Worm (Caenorhabditis elegans) whole organism, early embryonic: ENCODE results near the gene F13D12.5.

ENCODE experiments used
- B0310.2 ChIP-seq: sonication (generic microtip); optimal IDR thresholded peaks from 2 replicates; lab custom pipeline; 2016; ENCODE audit warnings: mild to moderate bottlenecking, missing genetic modification characterization, missing compliant biosample characterization
- F13C5.2 ChIP-seq: sonication (generic microtip); optimal IDR thresholded peaks from 2 replicates; lab custom pipeline; 2017; ENCODE audit warnings: mild to moderate bottlenecking, missing genetic modification characterization, inconsistent platforms, missing compliant biosample characterization
- aly-1 ChIP-seq: sonication (generic microtip); optimal IDR thresholded peaks from 2 replicates; lab custom pipeline; 2016; ENCODE audit warnings: missing genetic modification characterization, missing compliant biosample characterization
- ama-1 ChIP-seq: fragments of 150-350 bp; optimal IDR thresholded peaks from 2 replicates; lab custom pipeline; 2014
- ceh-13 ChIP-seq: fragments of 200-800 bp; sonication (Bioruptor generic); optimal IDR thresholded peaks from 2 replicates; lab custom pipeline; 2018; ENCODE audit warnings: mild to moderate bottlenecking, missing genetic modification characterization, missing compliant biosample characterization
- ceh-36 ChIP-seq: sonication (generic microtip); optimal IDR thresholded peaks from 2 replicates; lab custom pipeline; 2016; ENCODE audit warnings: missing genetic modification characterization, inconsistent platforms, missing compliant biosample characterization
- ets-7 ChIP-seq: sonication (generic microtip); optimal IDR thresholded peaks from 2 replicates; lab custom pipeline; 2016; ENCODE audit warnings: missing genotype, missing genetic modification characterization, missing compliant biosample characterization
- flt-1 ChIP-seq: fragments of 200-800 bp; sonication (Bioruptor generic); IDR thresholded peaks from 2 replicates; pipeline ENCODE4 v1.3.6; 2022; ENCODE audit warnings: missing genetic modification characterization, missing compliant biosample characterization
- hmbx-1 ChIP-seq: sonication (generic microtip); optimal IDR thresholded peaks from 2 replicates; lab custom pipeline; 2016; ENCODE audit warnings: mild to moderate bottlenecking, missing genetic modification characterization, missing compliant biosample characterization
- hmg-4 ChIP-seq: fragments of 200-800 bp; sonication (Bioruptor generic); optimal IDR thresholded peaks from 2 replicates; lab custom pipeline; 2018; ENCODE audit warnings: mild to moderate bottlenecking, missing genetic modification characterization, missing compliant biosample characterization
- hnd-1 ChIP-seq: sonication (generic microtip); optimal IDR thresholded peaks from 2 replicates; lab custom pipeline; 2016; ENCODE audit warnings: missing genetic modification characterization, missing compliant biosample characterization
- pes-1 ChIP-seq: fragments of 200-800 bp; sonication (Bioruptor generic); IDR thresholded peaks from 2 replicates; pipeline ENCODE4 v1.3.6; 2022; ENCODE audit warnings: missing genetic modification reagents, missing genetic modification characterization, missing compliant biosample characterization
- scrt-1 ChIP-seq: fragments of 200-800 bp; sonication (Bioruptor generic); IDR thresholded peaks from 2 replicates; pipeline ENCODE4 v1.3.6; 2022; ENCODE audit warnings: missing genetic modification characterization, missing compliant biosample characterization
- sea-1 ChIP-seq: fragments of 200-800 bp; sonication (Bioruptor generic); conservative IDR thresholded peaks from 2 replicates; pipeline ENCODE4 v1.3.6; 2022; ENCODE audit warnings: missing genetic modification characterization, missing compliant biosample characterization
- tbx-11 ChIP-seq: fragments of 200-800 bp; sonication (Bioruptor generic); IDR thresholded peaks from 2 replicates; pipeline ENCODE4 v1.3.6; 2022; ENCODE audit warnings: missing genetic modification characterization, missing compliant biosample characterization
- tbx-37 ChIP-seq: fragments of 200-800 bp; sonication (Bioruptor generic); conservative IDR thresholded peaks from 2 replicates; pipeline ENCODE4 v1.3.6; 2022; ENCODE audit warnings: missing genetic modification reagents, missing genetic modification characterization, missing compliant biosample characterization
- tra-4 ChIP-seq: sonication (generic microtip); optimal IDR thresholded peaks from 2 replicates; lab custom pipeline; 2017; ENCODE audit warnings: missing genetic modification characterization, missing compliant biosample characterization

The F13D12.5 gene

ce11 chrII:11709464-11709863 is 17.1 kb upstream of the F13D12.5 start, which contains the start of gene fcmt-1:
Gene fcmt-1 (minus strand): TSS chrII:11709564.
- no peak for TF ChIP-seq tbx-11
- TF ChIP-seq hmbx-1 (tag; lab: Kevin White, UChicago) = no peak

- TF ChIP-seq hnd-1 (tag; lab: Kevin White, UChicago) (no peak), ceh-13 (GFP tag; lab: Kevin White, UChicago) (no peak), hmbx-1 (tag; lab: Kevin White, UChicago) (no peak), tbx-11 (no peak), tra-4 (tag; lab: Kevin White, UChicago) (no peak), ceh-36 (no peak), flt-1 (GFP tag; lab: Robert Waterston, UW) (no peak), ama-1 (lab: Kevin White, UChicago) (no peak), ets-7 (no peak), pes-1 (GFP tag; lab: Robert Waterston, UW) (no peak), F13C5.2 (tag; lab: Kevin White, UChicago) (no peak)
Measured at ce11 chrII:11710771-11711170, 15.8 kb upstream of the F13D12.5 start.

DNA sequence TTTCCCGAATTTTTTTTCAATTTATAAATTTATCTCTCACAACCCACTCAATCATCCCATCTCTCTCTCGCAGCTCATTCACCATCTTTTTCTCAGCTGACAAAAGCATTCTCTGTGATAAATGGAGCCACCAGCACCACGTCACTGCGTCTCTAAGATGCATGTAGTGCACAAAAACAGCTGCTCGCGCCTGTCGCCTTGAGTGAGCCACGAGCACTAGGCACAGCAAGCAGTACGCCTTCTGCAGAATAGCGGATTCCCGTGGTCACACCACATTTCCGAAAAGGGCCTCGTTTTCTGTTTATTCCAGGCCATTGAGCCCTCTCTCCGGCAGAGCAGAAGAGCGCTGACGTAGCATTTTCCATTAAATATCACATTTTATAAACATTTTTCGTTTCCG is 13.0 kb upstream of the F13D12.5 start, which contains the start of gene F13D12.10:
F13D12.10 (plus strand) TSS at position 231 of the 400 bp plus-strand sequence.
- TF ChIP-seq tbx-37 (GFP tag; lab: Robert Waterston, UW) (no peak), sea-1 (GFP tag; lab: Robert Waterston, UW) (no peak), pes-1 (GFP tag; lab: Robert Waterston, UW) (no peak), hnd-1 (tag; lab: Kevin White, UChicago) (no peak), ets-7 (no peak), hmbx-1 (tag; lab: Kevin White, UChicago) (no peak), F13C5.2 (tag; lab: Kevin White, UChicago) (no peak), scrt-1 (GFP tag; lab: Robert Waterston, UW) (no peak), flt-1 (GFP tag; lab: Robert Waterston, UW) (no peak), ama-1 (lab: Kevin White, UChicago) (no peak), B0310.2 (tag; lab: Kevin White, UChicago) (no peak), hmg-4 (GFP tag; lab: Kevin White, UChicago) (no peak), aly-1 (tag; lab: Kevin White, UChicago) (no peak), ceh-13 (GFP tag; lab: Kevin White, UChicago) (no peak), ceh-36 (no peak), tra-4 (tag; lab: Kevin White, UChicago) (no peak)

DNA sequence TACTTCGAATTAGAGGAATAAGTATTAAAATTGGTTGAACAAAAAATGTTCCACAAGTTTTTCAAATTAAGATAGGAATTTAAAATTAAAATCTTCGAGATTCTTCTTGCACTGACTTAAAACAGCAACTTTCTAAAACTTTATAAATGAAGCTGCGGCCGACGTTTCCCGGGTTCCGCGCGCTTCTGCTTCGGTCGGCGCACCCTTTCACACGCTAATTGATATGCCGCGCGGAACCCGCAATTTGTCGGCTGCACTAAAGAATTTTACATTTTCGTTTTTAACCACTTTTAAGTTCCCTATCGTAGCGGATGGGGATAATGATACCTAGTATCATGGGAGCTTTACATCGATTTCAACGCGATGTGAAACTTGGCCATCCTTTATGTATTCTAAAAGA is 11.9 kb upstream of the F13D12.5 start:
- TF ChIP-seq ceh-36 = no peak
- no peak for TF ChIP-seq hnd-1 (tag; lab: Kevin White, UChicago)
- TF ChIP-seq tra-4 (tag; lab: Kevin White, UChicago) = no peak
- TF ChIP-seq ets-7 = no peak
- no peak for TF ChIP-seq hmbx-1 (tag; lab: Kevin White, UChicago)
- no peak for TF ChIP-seq flt-1 (GFP tag; lab: Robert Waterston, UW)
- no peak for TF ChIP-seq B0310.2 (tag; lab: Kevin White, UChicago)
- TF ChIP-seq sea-1 (GFP tag; lab: Robert Waterston, UW) = no peak
- no peak for TF ChIP-seq hmg-4 (GFP tag; lab: Kevin White, UChicago)
- TF ChIP-seq scrt-1 (GFP tag; lab: Robert Waterston, UW) = no peak
- TF ChIP-seq ceh-13 (GFP tag; lab: Kevin White, UChicago) = no peak

ce11 chrII:11719533-11719932 is 7.1 kb upstream of the F13D12.5 start:
- TF ChIP-seq ets-7 (no peak), aly-1 (tag; lab: Kevin White, UChicago) (no peak), tbx-37 (GFP tag; lab: Robert Waterston, UW) (no peak), hmg-4 (GFP tag; lab: Kevin White, UChicago) (no peak), ceh-13 (GFP tag; lab: Kevin White, UChicago) (no peak), scrt-1 (GFP tag; lab: Robert Waterston, UW) (no peak), hnd-1 (tag; lab: Kevin White, UChicago) (no peak), B0310.2 (tag; lab: Kevin White, UChicago) (no peak), pes-1 (GFP tag; lab: Robert Waterston, UW) (no peak), sea-1 (GFP tag; lab: Robert Waterston, UW) (no peak), ceh-36 (no peak), F13C5.2 (tag; lab: Kevin White, UChicago) (no peak)

DNA sequence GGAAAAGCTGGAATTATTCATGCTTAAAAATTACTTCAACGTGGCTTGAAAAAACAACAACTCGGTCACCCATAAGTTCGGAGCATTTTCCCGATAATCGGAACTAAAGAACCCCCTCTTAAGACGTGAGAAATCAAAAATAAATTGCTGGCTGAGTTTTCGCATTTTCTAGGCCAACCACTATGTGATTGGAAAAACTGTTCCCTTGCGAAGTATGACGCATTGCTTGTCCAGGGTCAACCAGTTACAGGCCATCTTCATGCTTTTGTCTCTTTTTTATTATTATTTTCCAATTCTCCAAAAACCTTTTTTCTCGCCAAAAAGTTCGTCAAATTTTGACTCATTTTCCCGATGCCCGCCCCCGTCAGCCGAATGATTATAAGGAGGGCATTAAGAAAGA is 6.5 kb upstream of the F13D12.5 start, which contains the start of gene F13D12.3:
F13D12.3 (plus strand) TSS at position 301 of the 400 bp plus-strand sequence.
- TF ChIP-seq tbx-37 (GFP tag; lab: Robert Waterston, UW) = no peak
- TF ChIP-seq scrt-1 (GFP tag; lab: Robert Waterston, UW) = no peak
- no peak for TF ChIP-seq F13C5.2 (tag; lab: Kevin White, UChicago)
- no peak for TF ChIP-seq tbx-11
- TF ChIP-seq ceh-36 = no peak
- TF ChIP-seq ceh-13 (GFP tag; lab: Kevin White, UChicago) = no peak
- no peak for TF ChIP-seq hmg-4 (GFP tag; lab: Kevin White, UChicago)
- TF ChIP-seq flt-1 (GFP tag; lab: Robert Waterston, UW) = no peak

- TF ChIP-seq ama-1 (lab: Kevin White, UChicago) = no peak
- TF ChIP-seq flt-1 (GFP tag; lab: Robert Waterston, UW) = no peak
- TF ChIP-seq ceh-13 (GFP tag; lab: Kevin White, UChicago) = no peak
- no peak for TF ChIP-seq tbx-37 (GFP tag; lab: Robert Waterston, UW)
- TF ChIP-seq F13C5.2 (tag; lab: Kevin White, UChicago) = no peak
- TF ChIP-seq hmbx-1 (tag; lab: Kevin White, UChicago) = no peak
- no peak for TF ChIP-seq ets-7
- no peak for TF ChIP-seq hmg-4 (GFP tag; lab: Kevin White, UChicago)
- TF ChIP-seq aly-1 (tag; lab: Kevin White, UChicago) = no peak
- TF ChIP-seq pes-1 (GFP tag; lab: Robert Waterston, UW) = no peak
- TF ChIP-seq ceh-36 = no peak
- no peak for TF ChIP-seq sea-1 (GFP tag; lab: Robert Waterston, UW)
- TF ChIP-seq scrt-1 (GFP tag; lab: Robert Waterston, UW) = no peak
- no peak for TF ChIP-seq hnd-1 (tag; lab: Kevin White, UChicago)
- TF ChIP-seq tbx-11 = no peak
- TF ChIP-seq tra-4 (tag; lab: Kevin White, UChicago) = no peak
- no peak for TF ChIP-seq B0310.2 (tag; lab: Kevin White, UChicago)
Measured at ce11 chrII:11720819-11721218, 5.8 kb upstream of the F13D12.5 start.
